Worm (Caenorhabditis elegans): ENCODE measurements around the gene T19H12.3.
A peak's percentile ranks its signal among the peaks of the same experiment; 100 is the strongest.
"Not testable (repeated sequence)": the region's sequence is repeated elsewhere in the genome, so short reads cannot be mapped to it uniquely, and the experiment has no call there.

T19H12.3 gene

ce11 chrV:4879251-4879650, 6.2 kb upstream of the T19H12.3 start, which contains the start of gene T19H12.15:
T19H12.15 (minus strand) TSS chrV:4879351.
- TF ChIP-seq ref-1 (GFP tag; conservative IDR thresholded peaks at IDR 0.05): no peak
- no peak for TF ChIP-seq cog-1 (tag; optimal IDR thresholded peaks at IDR 0.05)
- TF ChIP-seq ztf-29 (GFP tag; IDR thresholded peaks at IDR 0.05): no peak
- TF ChIP-seq T22C8.4 (GFP tag; IDR thresholded peaks at IDR 0.05): no peak
- TF ChIP-seq flt-1 (GFP tag; IDR thresholded peaks at IDR 0.05): no peak
- TF ChIP-seq klf-2 (GFP tag; conservative IDR thresholded peaks at IDR 0.05): no peak

DNA sequence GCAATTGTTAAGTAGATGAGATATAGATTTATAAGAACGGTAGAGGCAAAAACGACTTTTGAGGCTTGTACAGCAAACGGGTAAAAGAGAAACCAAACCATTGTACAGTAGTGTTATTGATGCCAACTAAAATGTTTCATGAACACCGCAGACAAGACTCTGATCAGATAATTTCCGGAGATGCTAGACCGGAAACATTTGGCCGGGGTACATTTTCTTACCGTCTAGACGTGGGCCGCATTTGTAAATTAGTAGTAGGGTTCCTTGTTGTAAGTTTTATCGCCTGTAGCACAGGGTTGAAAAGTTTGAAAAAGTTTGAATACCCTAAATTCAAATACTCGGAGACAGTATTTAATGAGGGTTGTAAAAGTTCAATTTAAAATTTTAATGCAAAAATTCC, 4.1 kb upstream of the T19H12.3 start, which contains the start of gene str-32:
Gene str-32, minus strand, starts transcription at position 101 of the 400 bp plus-strand sequence.
- TF ChIP-seq ztf-29 (GFP tag; IDR thresholded peaks at IDR 0.05) (no peak), tab-1 (GFP tag; IDR thresholded peaks at IDR 0.05) (no peak), T22C8.4 (GFP tag; IDR thresholded peaks at IDR 0.05) (no peak), ref-1 (GFP tag; conservative IDR thresholded peaks at IDR 0.05) (no peak), ztf-23 (GFP tag; IDR thresholded peaks at IDR 0.05) (no peak), klf-2 (GFP tag; conservative IDR thresholded peaks at IDR 0.05) (no peak), med-1 (GFP tag; optimal IDR thresholded peaks at IDR 0.05; ENCODE audit: insufficient read depth) (no peak), flt-1 (GFP tag; IDR thresholded peaks at IDR 0.05) (no peak), cog-1 (tag; optimal IDR thresholded peaks at IDR 0.05) (no peak)

- TF ChIP-seq ztf-23 (GFP tag; IDR thresholded peaks at IDR 0.05) (no peak), ref-1 (GFP tag; conservative IDR thresholded peaks at IDR 0.05) (no peak), tab-1 (GFP tag; IDR thresholded peaks at IDR 0.05) (no peak), flt-1 (GFP tag; IDR thresholded peaks at IDR 0.05) (no peak), ztf-29 (GFP tag; IDR thresholded peaks at IDR 0.05) (no peak), med-1 (GFP tag; optimal IDR thresholded peaks at IDR 0.05; ENCODE audit: insufficient read depth) (no peak), cog-1 (tag; optimal IDR thresholded peaks at IDR 0.05) (no peak), T22C8.4 (GFP tag; IDR thresholded peaks at IDR 0.05) (no peak), klf-2 (GFP tag; conservative IDR thresholded peaks at IDR 0.05) (no peak)
Measured at ce11 chrV:4884490-4884889, 982 bp upstream of the T19H12.3 start, which contains the start of gene T19H12.12. T19H12.12 (plus strand) TSS chrV:4884790.

- TF ChIP-seq flt-1 (GFP tag; IDR thresholded peaks at IDR 0.05) (no peak), ref-1 (GFP tag; conservative IDR thresholded peaks at IDR 0.05) (no peak), cog-1 (tag; optimal IDR thresholded peaks at IDR 0.05) (no peak)
Measured at ce11 chrV:4889477-4889876, 4.0 kb downstream of the T19H12.3 start, which contains the start of gene ugt-12. ugt-12 (minus strand) TSS chrV:4889629.

ce11 chrV:4889976-4890479, 4.6 kb downstream of the T19H12.3 start, which contains the start of gene T19H12.2:
T19H12.2 (plus strand) TSS chrV:4890429.
- TF ChIP-seq ztf-23 (GFP tag; IDR thresholded peaks at IDR 0.05): no peak
- TF ChIP-seq flt-1 (GFP tag; IDR thresholded peaks at IDR 0.05): no peak
- no peak for TF ChIP-seq ztf-29 (GFP tag; IDR thresholded peaks at IDR 0.05)
- no peak for TF ChIP-seq cog-1 (tag; optimal IDR thresholded peaks at IDR 0.05)
- no peak for TF ChIP-seq klf-2 (GFP tag; conservative IDR thresholded peaks at IDR 0.05)
- no peak for TF ChIP-seq med-1 (GFP tag; optimal IDR thresholded peaks at IDR 0.05; ENCODE audit: insufficient read depth)
- TF ChIP-seq tab-1 (GFP tag; IDR thresholded peaks at IDR 0.05): no peak
- no peak for TF ChIP-seq ref-1 (GFP tag; conservative IDR thresholded peaks at IDR 0.05)
- no peak for TF ChIP-seq T22C8.4 (GFP tag; IDR thresholded peaks at IDR 0.05)

ce11 chrV:4890781-4891180, 5.3 kb downstream of the T19H12.3 start:
- TF ChIP-seq klf-2 (GFP tag; conservative IDR thresholded peaks at IDR 0.05) (no peak), tab-1 (GFP tag; IDR thresholded peaks at IDR 0.05) (0 out of 2 replicates have a peak, but pooled peaks have one; percentile 39)

DNA sequence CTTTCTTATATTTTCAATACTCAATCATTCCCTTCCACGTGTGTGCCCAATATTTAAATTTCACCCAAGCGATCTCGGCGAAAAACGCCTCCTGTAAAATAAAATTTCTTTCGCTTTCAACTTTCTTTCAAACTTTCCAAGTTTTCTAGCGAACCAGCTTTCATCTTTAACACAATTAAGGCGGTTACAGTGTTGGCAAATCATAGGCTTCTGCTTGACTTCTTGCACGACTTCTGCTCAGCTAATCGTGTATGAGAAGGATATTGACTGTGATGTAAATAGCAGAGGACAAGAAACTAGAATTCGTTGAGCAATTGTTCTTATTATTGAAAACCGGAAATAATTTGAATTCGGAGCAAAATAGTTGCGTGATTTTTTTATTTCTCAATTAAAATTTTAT, 5.8 kb downstream of the T19H12.3 start:
- TF ChIP-seq tab-1 (GFP tag; IDR thresholded peaks at IDR 0.05) (no peak), ztf-23 (GFP tag; IDR thresholded peaks at IDR 0.05) (no peak), ref-1 (GFP tag; conservative IDR thresholded peaks at IDR 0.05) (no peak), cog-1 (tag; optimal IDR thresholded peaks at IDR 0.05) (no peak), med-1 (GFP tag; optimal IDR thresholded peaks at IDR 0.05; ENCODE audit: insufficient read depth) (no peak), ztf-29 (GFP tag; IDR thresholded peaks at IDR 0.05) (no peak), flt-1 (GFP tag; IDR thresholded peaks at IDR 0.05) (no peak), klf-2 (GFP tag; conservative IDR thresholded peaks at IDR 0.05) (no peak), T22C8.4 (GFP tag; IDR thresholded peaks at IDR 0.05) (no peak)

ce11 chrV:4894971-4895370, 9.5 kb downstream of the T19H12.3 start, which contains the start of gene ugt-11:
ugt-11 (minus strand) TSS chrV:4895071.
- TF ChIP-seq T22C8.4 (GFP tag; IDR thresholded peaks at IDR 0.05): no peak
- TF ChIP-seq flt-1 (GFP tag; IDR thresholded peaks at IDR 0.05): no peak
- TF ChIP-seq ref-1 (GFP tag; conservative IDR thresholded peaks at IDR 0.05): no peak

ce11 chrV:4895744-4896143, 10.3 kb downstream of the T19H12.3 start, which contains the start of gene ugt-9:
ugt-9 (plus strand) TSS chrV:4896048.
- TF ChIP-seq tab-1 (GFP tag; IDR thresholded peaks at IDR 0.05) (no peak), cog-1 (tag; optimal IDR thresholded peaks at IDR 0.05) (no peak), ztf-23 (GFP tag; IDR thresholded peaks at IDR 0.05) (no peak), klf-2 (GFP tag; conservative IDR thresholded peaks at IDR 0.05) (no peak), med-1 (GFP tag; optimal IDR thresholded peaks at IDR 0.05; ENCODE audit: insufficient read depth) (no peak), ref-1 (GFP tag; conservative IDR thresholded peaks at IDR 0.05) (no peak), ztf-29 (GFP tag; IDR thresholded peaks at IDR 0.05) (no peak), flt-1 (GFP tag; IDR thresholded peaks at IDR 0.05) (no peak), T22C8.4 (GFP tag; IDR thresholded peaks at IDR 0.05) (no peak)

DNA sequence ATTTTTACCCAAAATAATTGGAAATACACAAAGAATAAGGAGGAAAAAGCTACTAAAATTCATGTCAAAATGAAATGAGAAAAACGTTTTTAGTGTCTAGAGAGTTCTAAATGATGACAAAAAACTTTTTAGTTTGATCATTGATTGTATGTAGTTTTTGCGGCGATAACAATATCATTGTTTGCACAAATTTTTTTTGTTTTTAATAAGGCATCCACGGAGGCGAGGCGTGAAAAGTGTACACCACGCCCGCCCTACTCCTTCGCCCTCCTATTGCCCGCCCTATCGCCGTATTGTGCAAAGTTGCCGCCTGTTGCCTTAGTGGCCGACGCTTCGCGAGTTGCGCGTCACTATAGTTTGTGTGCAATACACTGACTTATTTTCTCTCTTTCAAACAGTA, 14.5 kb downstream of the T19H12.3 start, which contains the start of gene ugt-10:
Gene ugt-10, minus strand, starts transcription at position 101 of the 400 bp plus-strand sequence.
- not testable (repeated sequence) for TF ChIP-seq T22C8.4 (GFP tag; IDR thresholded peaks at IDR 0.05); med-1 (GFP tag; optimal IDR thresholded peaks at IDR 0.05; ENCODE audit: insufficient read depth); klf-2 (GFP tag; conservative IDR thresholded peaks at IDR 0.05)

Data from whole organism, midembryonic.